Worm (Caenorhabditis elegans) whole organism, young adult: ENCODE results near the gene C30B5.2.
A peak's percentile ranks its signal among the peaks of the same experiment; 100 is the strongest.

Experiments used
- C17E4.6 ChIP-seq: fragments of 200-800 bp; sonication (Bioruptor generic); IDR thresholded peaks from 2 replicates; pipeline ENCODE4 v1.3.6; 2022; ENCODE audit warnings: missing genetic modification reagents, missing genetic modification characterization, missing compliant biosample characterization
- F23B12.7 ChIP-seq: sonication (generic microtip); optimal IDR thresholded peaks from 2 replicates; lab custom pipeline; 2017; ENCODE audit warnings: missing genetic modification characterization, mild to moderate bottlenecking, missing compliant biosample characterization, antibody characterized with exemption, moderate library complexity; ENCODE audit not compliant: insufficient read depth
- F33H1.4 ChIP-seq: fragments of 200-800 bp; sonication (Bioruptor generic); IDR thresholded peaks from 2 replicates; pipeline ENCODE4 v1.3.6; 2022; ENCODE audit warnings: missing genetic modification reagents, missing genetic modification characterization, missing compliant biosample characterization
- F49E8.2 ChIP-seq: sonication (generic microtip); optimal IDR thresholded peaks from 3 replicates; lab custom pipeline; 2017; ENCODE audit warnings: missing genetic modification characterization, mild to moderate bottlenecking, missing compliant biosample characterization, antibody characterized with exemption, moderate library complexity; ENCODE audit not compliant: insufficient read depth
- F52B5.7 ChIP-seq: sonication (generic microtip); optimal IDR thresholded peaks from 2 replicates; lab custom pipeline; 2016; ENCODE audit warnings: mild to moderate bottlenecking, missing genetic modification characterization, missing compliant biosample characterization
- F55B11.4 ChIP-seq: sonication (generic microtip); optimal IDR thresholded peaks from 2 replicates; lab custom pipeline; 2016; ENCODE audit warnings: missing compliant biosample characterization, missing genetic modification characterization, borderline replicate concordance; ENCODE audit not compliant: insufficient read depth
- K12H6.12 ChIP-seq: fragments of 200-800 bp; sonication (Bioruptor generic); optimal IDR thresholded peaks from 2 replicates; lab custom pipeline; 2018; ENCODE audit warnings: mild to moderate bottlenecking, missing genetic modification characterization, missing compliant biosample characterization
- Y56A3A.18 ChIP-seq: fragments of 200-800 bp; sonication (Bioruptor generic); IDR thresholded peaks from 2 replicates; pipeline ENCODE4 v1.3.6; 2022; ENCODE audit warnings: missing genetic modification reagents, missing genetic modification characterization, missing compliant biosample characterization
- ccch-3 ChIP-seq: fragments of 200-800 bp; sonication (Bioruptor generic); optimal IDR thresholded peaks from 2 replicates; lab custom pipeline; 2018; ENCODE audit warnings: mild to moderate bottlenecking, missing genetic modification characterization, missing compliant biosample characterization
- ceh-79 ChIP-seq: sonication (generic microtip); optimal IDR thresholded peaks from 2 replicates; lab custom pipeline; 2017; ENCODE audit warnings: mild to moderate bottlenecking, missing genetic modification characterization, missing compliant biosample characterization
- die-1 ChIP-seq: sonication (generic microtip); optimal IDR thresholded peaks from 2 replicates; lab custom pipeline; 2016; ENCODE audit warnings: missing genotype, mild to moderate bottlenecking, missing genetic modification characterization, missing compliant biosample characterization
- dox-1 ChIP-seq: fragments of 200-800 bp; sonication (Bioruptor generic); IDR thresholded peaks from 2 replicates; pipeline ENCODE4 v1.3.6; 2022; ENCODE audit warnings: missing genetic modification reagents, missing genetic modification characterization, missing compliant biosample characterization
- dpff-1 ChIP-seq: sonication (generic microtip); optimal IDR thresholded peaks from 2 replicates; lab custom pipeline; 2017; ENCODE audit warnings: mild to moderate bottlenecking, missing genetic modification characterization, missing compliant biosample characterization
- dpl-1 ChIP-seq: fragments of 150-350 bp; optimal IDR thresholded peaks from 2 replicates; lab custom pipeline; 2014; ENCODE audit warnings: missing biosample characterization, missing genetic modification reagents, missing genetic modification characterization
- egrh-3 ChIP-seq: fragments of 200-800 bp; sonication (Bioruptor generic); IDR thresholded peaks from 2 replicates; pipeline ENCODE4 v1.3.6; 2022; ENCODE audit warnings: missing genetic modification reagents, missing genetic modification characterization, missing compliant biosample characterization
- ekl-4 ChIP-seq: fragments of 200-800 bp; sonication (Bioruptor generic); IDR thresholded peaks from 2 replicates; pipeline ENCODE4 v1.3.6; 2022; ENCODE audit warnings: missing genetic modification reagents, missing genetic modification characterization, missing compliant biosample characterization
- ets-4 ChIP-seq: fragments of 200-800 bp; sonication (Bioruptor generic); optimal IDR thresholded peaks from 2 replicates; lab custom pipeline; 2018; ENCODE audit warnings: mild to moderate bottlenecking, missing genetic modification characterization, missing compliant biosample characterization
- hsf-1 ChIP-seq: fragments of 200-800 bp; sonication (Bioruptor generic); IDR thresholded peaks from 2 replicates; pipeline ENCODE4 v1.3.6; 2022; ENCODE audit warnings: missing genetic modification reagents, missing genetic modification characterization, missing compliant biosample characterization
- lin-26 ChIP-seq: fragments of 200-800 bp; sonication (Bioruptor generic); IDR thresholded peaks from 2 replicates; pipeline ENCODE4 v1.3.6; 2022; ENCODE audit warnings: missing genetic modification reagents, missing genetic modification characterization, missing compliant biosample characterization
- lin-35 ChIP-seq, 3 experiments: fragments of 150-350 bp in 2 of 3; sonication (generic microtip) in 1 of 3; optimal IDR thresholded peaks; 2 replicates each; lab custom pipeline; 2014 to 2018; ENCODE audit warnings: missing biosample characterization in 3 of 3, missing genetic modification characterization in 3 of 3, missing genetic modification reagents in 3 of 3
- lin-40 ChIP-seq: sonication (generic microtip); optimal IDR thresholded peaks from 2 replicates; lab custom pipeline; 2016; ENCODE audit warnings: missing genetic modification characterization, mild to moderate bottlenecking, missing compliant biosample characterization, missing genotype, missing genetic modification reagents
- lir-1 ChIP-seq: fragments of 200-800 bp; sonication (Bioruptor generic); conservative IDR thresholded peaks from 2 replicates; pipeline ENCODE4 v1.3.6; 2022; ENCODE audit warnings: missing genetic modification reagents, missing genetic modification characterization, missing compliant biosample characterization
- lsl-1 ChIP-seq: fragments of 200-800 bp; sonication (Bioruptor generic); optimal IDR thresholded peaks from 2 replicates; lab custom pipeline; 2018; ENCODE audit warnings: mild to moderate bottlenecking, missing genetic modification characterization, moderate library complexity, missing compliant biosample characterization
- lsy-27 ChIP-seq: sonication (generic microtip); optimal IDR thresholded peaks from 2 replicates; lab custom pipeline; 2017; ENCODE audit warnings: missing genetic modification characterization, mild to moderate bottlenecking, missing compliant biosample characterization, antibody characterized with exemption, missing genotype, borderline replicate concordance; ENCODE audit not compliant: insufficient read depth
- mel-28 ChIP-seq: sonication (generic microtip); optimal IDR thresholded peaks from 2 replicates; lab custom pipeline; 2016; ENCODE audit warnings: borderline replicate concordance, mild to moderate bottlenecking, missing genetic modification characterization, missing compliant biosample characterization
- nfya-1 ChIP-seq: sonication (generic microtip); optimal IDR thresholded peaks from 2 replicates; lab custom pipeline; 2017; ENCODE audit warnings: antibody characterized with exemption, missing compliant biosample characterization, missing genetic modification characterization, borderline replicate concordance; ENCODE audit not compliant: insufficient read depth
- nfya-2 ChIP-seq: fragments of 200-800 bp; sonication (Bioruptor generic); IDR thresholded peaks from 2 replicates; pipeline ENCODE4 v1.3.6; 2022; ENCODE audit warnings: missing genetic modification reagents, missing genetic modification characterization, missing compliant biosample characterization
- nfyb-1 ChIP-seq: fragments of 200-800 bp; sonication (Bioruptor generic); IDR thresholded peaks from 2 replicates; pipeline ENCODE4 v1.3.6; 2022; ENCODE audit warnings: missing genetic modification reagents, missing genetic modification characterization, missing compliant biosample characterization
- nhr-120 ChIP-seq: fragments of 200-800 bp; sonication (Bioruptor generic); IDR thresholded peaks from 2 replicates; pipeline ENCODE4 v1.3.6; 2022; ENCODE audit warnings: missing genetic modification characterization, missing compliant biosample characterization
- nhr-179 ChIP-seq: sonication (generic microtip); optimal IDR thresholded peaks from 2 replicates; lab custom pipeline; 2016; ENCODE audit warnings: mild to moderate bottlenecking, missing genetic modification characterization, missing compliant biosample characterization
- nhr-80 ChIP-seq: sonication (generic microtip); optimal IDR thresholded peaks from 2 replicates; lab custom pipeline; 2016; ENCODE audit warnings: missing genetic modification characterization, missing compliant biosample characterization
- nhr-90 ChIP-seq: sonication (generic microtip); optimal IDR thresholded peaks from 2 replicates; lab custom pipeline; 2016; ENCODE audit warnings: missing genotype, mild to moderate bottlenecking, missing genetic modification characterization, missing compliant biosample characterization
- pbrm-1 ChIP-seq: fragments of 200-800 bp; sonication (Bioruptor generic); IDR thresholded peaks from 2 replicates; pipeline ENCODE4 v1.3.6; 2022; ENCODE audit warnings: missing genetic modification reagents, missing genetic modification characterization, missing compliant biosample characterization
- sea-2 ChIP-seq: fragments of 200-800 bp; sonication (Bioruptor generic); IDR thresholded peaks from 2 replicates; pipeline ENCODE4 v1.3.6; 2022; ENCODE audit warnings: missing genetic modification characterization, missing compliant biosample characterization
- somi-1 ChIP-seq: fragments of 200-800 bp; sonication (Bioruptor generic); optimal IDR thresholded peaks from 2 replicates; lab custom pipeline; 2018; ENCODE audit warnings: mild to moderate bottlenecking, missing genetic modification characterization, missing compliant biosample characterization
- tlf-1 ChIP-seq: fragments of 200-800 bp; sonication (Bioruptor generic); optimal IDR thresholded peaks from 2 replicates; lab custom pipeline; 2018; ENCODE audit warnings: mild to moderate bottlenecking, missing genetic modification characterization, missing compliant biosample characterization
- unc-62 ChIP-seq: fragments of 150-350 bp; optimal IDR thresholded peaks from 2 replicates; lab custom pipeline; 2014; ENCODE audit warnings: missing biosample characterization, missing genetic modification reagents, missing genetic modification characterization
- ztf-18 ChIP-seq: sonication (generic microtip); optimal IDR thresholded peaks from 2 replicates; lab custom pipeline; 2016; ENCODE audit warnings: missing genotype, mild to moderate bottlenecking, missing genetic modification characterization, missing compliant biosample characterization
- ztf-26 ChIP-seq: sonication (generic microtip); optimal IDR thresholded peaks from 2 replicates; lab custom pipeline; 2017; ENCODE audit warnings: missing genetic modification characterization, missing compliant biosample characterization
- ztf-3 ChIP-seq: fragments of 200-800 bp; sonication (Bioruptor generic); optimal IDR thresholded peaks from 2 replicates; lab custom pipeline; 2018; ENCODE audit warnings: mild to moderate bottlenecking, missing genetic modification characterization, missing compliant biosample characterization

Gene C30B5.2

ce11 chrII:6175027-6175426 lies 22.0 kb upstream of the C30B5.2 start:
- no peak for TF ChIP-seq lir-1 (GFP tag; lab: Robert Waterston, UW)
- peak in 1 of 3 experiments; percentile 0 for TF ChIP-seq lin-35 (GFP tag; optimal IDR thresholded peaks at IDR 0.05; lab: Kevin White, UChicago)
- TF ChIP-seq, all 124 proteins: peak for 1

ce11 chrII:6176154-6176897 lies 20.7 kb upstream of the C30B5.2 start:
- TF ChIP-seq lin-26 (GFP tag; lab: Robert Waterston, UW) (no peak), ccch-3 (GFP tag; lab: Kevin White, UChicago) (no peak), ztf-18 (no peak), C17E4.6 (GFP tag; lab: Robert Waterston, UW) (no peak), somi-1 (GFP tag; lab: Kevin White, UChicago) (peak; percentile 38), K12H6.12 (tag; lab: Kevin White, UChicago) (peak; percentile 4), egrh-3 (no peak), lin-40 (peak; percentile 37), ceh-79 (tag; lab: Kevin White, UChicago) (no peak), F23B12.7 (no peak), F55B11.4 (tag; lab: Kevin White, UChicago) (no peak), dpl-1 (no peak), nfyb-1 (GFP tag; lab: Robert Waterston, UW) (no peak), unc-62 (no peak)

ce11 chrII:6177975-6178742 lies 18.8 kb upstream of the C30B5.2 start:
- TF ChIP-seq nhr-120 (GFP tag; lab: Robert Waterston, UW): no peak
- TF ChIP-seq dox-1 (GFP tag; lab: Robert Waterston, UW): 0 out of 2 replicates have a peak, but pooled peaks have one; percentile 11
- no peak for TF ChIP-seq ztf-26 (tag; lab: Kevin White, UChicago)
- no peak for TF ChIP-seq ccch-3 (GFP tag; lab: Kevin White, UChicago)
- no peak for TF ChIP-seq ets-4
- TF ChIP-seq K12H6.12 (tag; lab: Kevin White, UChicago): no peak
- no peak for TF ChIP-seq mel-28 (tag; lab: Kevin White, UChicago)
- TF ChIP-seq nfya-1 (tag; lab: Kevin White, UChicago): no peak
- TF ChIP-seq nhr-80: peak; percentile 87
- TF ChIP-seq nhr-90 (tag; lab: Kevin White, UChicago): no peak
- TF ChIP-seq nfya-2 (GFP tag; lab: Robert Waterston, UW): no peak
- TF ChIP-seq, all 124 proteins: peak for 2

ce11 chrII:6178743-6179129 lies 18.2 kb upstream of the C30B5.2 start:
- no peak for TF ChIP-seq tlf-1 (GFP tag; lab: Kevin White, UChicago)
- TF ChIP-seq sea-2 (GFP tag; lab: Robert Waterston, UW): no peak

- TF ChIP-seq F49E8.2 (tag; lab: Kevin White, UChicago) (no peak), unc-62 (no peak), dpff-1 (tag; lab: Kevin White, UChicago) (no peak), lsl-1 (GFP tag; lab: Kevin White, UChicago) (no peak), F33H1.4 (no peak), ztf-3 (GFP tag; lab: Kevin White, UChicago) (no peak), lsy-27 (tag; lab: Kevin White, UChicago) (no peak), F52B5.7 (no peak), K12H6.12 (tag; lab: Kevin White, UChicago) (no peak), pbrm-1 (GFP tag; lab: Robert Waterston, UW) (no peak), hsf-1 (no peak), die-1 (tag; lab: Kevin White, UChicago) (no peak), ekl-4 (GFP tag; lab: Robert Waterston, UW) (no peak), Y56A3A.18 (GFP tag; lab: Robert Waterston, UW) (no peak), nhr-179 (tag; lab: Kevin White, UChicago) (no peak)
These were observed 17.4 kb upstream of the C30B5.2 start, which contains the start of gene F40H3.1 for ce11 chrII:6179531-6179930. TSS of gene F40H3.1 (plus strand) at chrII:6179831.
